Fruit fly (Drosophila melanogaster) whole organism, embryonic: Measurements from ENCODE around the gene heph.

Experiments
- Atf3 ChIP-seq: fragments of 200-800 bp; sonication (Bioruptor generic); optimal IDR thresholded peaks from 3 replicates; lab custom pipeline; 2016; ENCODE audit warnings: missing biosample characterization, missing genetic modification characterization
- CG11247 ChIP-seq: fragments of 200-800 bp; sonication (Bioruptor generic); IDR thresholded peaks from 2 replicates; pipeline ENCODE4 v1.3.6; 2022; ENCODE audit warnings: missing biosample characterization, missing genetic modification characterization
- CG12155 ChIP-seq: fragments of 200-800 bp; sonication (Bioruptor generic); optimal IDR thresholded peaks from 3 replicates; lab custom pipeline; 2016; ENCODE audit warnings: missing biosample characterization, missing genetic modification characterization
- CG12299 ChIP-seq: fragments of 200-800 bp; sonication (Bioruptor generic); optimal IDR thresholded peaks from 2 replicates; lab custom pipeline; 2018; ENCODE audit warnings: missing biosample characterization, mild to moderate bottlenecking, missing genetic modification characterization
- CG13123 ChIP-seq: fragments of 200-800 bp; sonication (Bioruptor generic); optimal IDR thresholded peaks from 2 replicates; lab custom pipeline; 2016; ENCODE audit warnings: missing biosample characterization, missing genetic modification characterization
- CG15479 ChIP-seq: fragments of 200-800 bp; sonication (Bioruptor generic); optimal IDR thresholded peaks from 3 replicates; lab custom pipeline; 2019; ENCODE audit warnings: missing biosample characterization, mild to moderate bottlenecking, missing genetic modification characterization, moderate library complexity
- CG2199 ChIP-seq: fragments of 200-800 bp; sonication (Bioruptor generic); IDR thresholded peaks from 3 replicates; pipeline ENCODE4 v1.3.6; 2022; ENCODE audit warnings: missing biosample characterization, missing genetic modification characterization
- CG3995 ChIP-seq: fragments of 200-800 bp; sonication (Bioruptor generic); optimal IDR thresholded peaks from 3 replicates; lab custom pipeline; 2016; ENCODE audit warnings: missing biosample characterization, missing genetic modification characterization
- CG4820 ChIP-seq: fragments of 200-800 bp; sonication (Bioruptor generic); optimal IDR thresholded peaks from 3 replicates; lab custom pipeline; 2016; ENCODE audit warnings: missing biosample characterization, missing genetic modification characterization
- CG5180 ChIP-seq: fragments of 200-800 bp; sonication (Bioruptor generic); optimal IDR thresholded peaks from 3 replicates; lab custom pipeline; 2017; ENCODE audit warnings: missing biosample characterization, missing genetic modification characterization, mild to moderate bottlenecking, moderate library complexity, missing genetic modification reagents
- CG8089 ChIP-seq: fragments of 200-800 bp; sonication (Bioruptor generic); optimal IDR thresholded peaks from 3 replicates; lab custom pipeline; 2016; ENCODE audit warnings: missing biosample characterization, missing genetic modification characterization
- CG8388 ChIP-seq: fragments of 200-800 bp; sonication (Bioruptor generic); optimal IDR thresholded peaks from 2 replicates; lab custom pipeline; 2019; ENCODE audit warnings: missing biosample characterization, mild to moderate bottlenecking, missing genetic modification characterization, moderate library complexity
- Chrac-16 ChIP-seq: fragments of 200-800 bp; sonication (Bioruptor generic); optimal IDR thresholded peaks from 3 replicates; lab custom pipeline; 2016; ENCODE audit warnings: missing biosample characterization, missing genetic modification characterization
- D ChIP-seq, 2 experiments: fragments of 200-800 bp in 1 of 2; fragments of >200 bp in 1 of 2; sonication (Bioruptor generic) in 1 of 2; optimal IDR thresholded peaks; 2 replicates in 1 of 2; 3 replicates in 1 of 2; lab custom pipeline; 2017; ENCODE audit warnings: mild to moderate bottlenecking in 1 of 2, missing biosample characterization in 1 of 2, missing genetic modification characterization in 1 of 2, missing genetic modification reagents in 1 of 2
- Ets65A ChIP-seq: fragments of 200-800 bp; sonication (Bioruptor generic); peaks from one replicate; lab custom pipeline; 2016; ENCODE audit warnings: missing biosample characterization, missing genetic modification characterization
- Fer2 ChIP-seq: fragments of 200-800 bp; sonication (Bioruptor generic); optimal IDR thresholded peaks from 2 replicates; lab custom pipeline; 2018; ENCODE audit warnings: missing biosample characterization, mild to moderate bottlenecking, missing genetic modification characterization, moderate library complexity
- Fer3 ChIP-seq: fragments of 200-800 bp; sonication (Bioruptor generic); optimal IDR thresholded peaks from 2 replicates; lab custom pipeline; 2018; ENCODE audit warnings: missing biosample characterization, mild to moderate bottlenecking, missing genetic modification characterization, moderate library complexity
- HLHmδ ChIP-seq: fragments of 200-800 bp; sonication (Bioruptor generic); optimal IDR thresholded peaks from 2 replicates; lab custom pipeline; 2018; ENCODE audit warnings: missing biosample characterization, mild to moderate bottlenecking, missing genetic modification characterization, moderate library complexity
- Hand ChIP-seq: fragments of 200-800 bp; sonication (Bioruptor generic); optimal IDR thresholded peaks from 2 replicates; lab custom pipeline; 2017; ENCODE audit warnings: mild to moderate bottlenecking, missing biosample characterization, missing genetic modification reagents, missing genetic modification characterization
- Kr ChIP-seq: fragments of 200-800 bp; sonication (Bioruptor generic); optimal IDR thresholded peaks from 2 replicates; lab custom pipeline; 2017; ENCODE audit warnings: missing biosample characterization, mild to moderate bottlenecking, missing genetic modification characterization
- Med ChIP-seq: fragments of 200-800 bp; sonication (Bioruptor generic); peaks from one replicate; lab custom pipeline; 2016; ENCODE audit warnings: missing biosample characterization, missing genetic modification characterization, mild to moderate bottlenecking, inconsistent platforms, moderate library complexity
- NK7.1 ChIP-seq: fragments of 200-800 bp; sonication (Bioruptor generic); optimal IDR thresholded peaks from 3 replicates; lab custom pipeline; 2016; ENCODE audit warnings: missing biosample characterization, missing genetic modification characterization
- Nf-YC ChIP-seq: fragments of 200-800 bp; optimal IDR thresholded peaks from 3 replicates; lab custom pipeline; 2019; ENCODE audit warnings: missing biosample characterization, mild to moderate bottlenecking, missing genetic modification characterization, moderate library complexity
- Six4 ChIP-seq: fragments of 200-800 bp; sonication (Bioruptor generic); optimal IDR thresholded peaks from 2 replicates; lab custom pipeline; 2016; ENCODE audit warnings: missing biosample characterization, missing genetic modification characterization
- Sox102F ChIP-seq: fragments of 200-800 bp; sonication (Bioruptor generic); optimal IDR thresholded peaks from 2 replicates; lab custom pipeline; 2018; ENCODE audit warnings: missing biosample characterization, mild to moderate bottlenecking, missing genetic modification characterization, moderate library complexity
- Usf ChIP-seq: fragments of 200-800 bp; sonication (Bioruptor generic); optimal IDR thresholded peaks from 2 replicates; lab custom pipeline; 2017; ENCODE audit warnings: missing genotype, missing biosample characterization, missing genetic modification characterization
- abd-A ChIP-seq: fragments of 200-800 bp; sonication (Bioruptor generic); optimal IDR thresholded peaks from 3 replicates; lab custom pipeline; 2019; ENCODE audit warnings: missing biosample characterization, mild to moderate bottlenecking, missing genetic modification characterization, moderate library complexity
- ac ChIP-seq: fragments of 200-800 bp; sonication (Bioruptor generic); optimal IDR thresholded peaks from 3 replicates; lab custom pipeline; 2017; ENCODE audit warnings: missing biosample characterization, mild to moderate bottlenecking, missing genetic modification characterization
- ase ChIP-seq: fragments of 200-800 bp; sonication (Bioruptor generic); IDR thresholded peaks from 3 replicates; pipeline ENCODE4 v1.3.6; 2022; ENCODE audit warnings: missing biosample characterization, missing genetic modification characterization
- bab2 ChIP-seq: fragments of 200-800 bp; sonication (Bioruptor generic); optimal IDR thresholded peaks from 2 replicates; lab custom pipeline; 2016; ENCODE audit warnings: missing biosample characterization, missing genetic modification characterization
- bigmax ChIP-seq: fragments of 200-800 bp; sonication (Bioruptor generic); optimal IDR thresholded peaks from 2 replicates; lab custom pipeline; 2018; ENCODE audit warnings: missing biosample characterization, mild to moderate bottlenecking, missing genetic modification characterization
- cad ChIP-seq: fragments of >200 bp; optimal IDR thresholded peaks from 2 replicates; lab custom pipeline; 2017; ENCODE audit warnings: missing biosample characterization, missing genetic modification characterization
- crol ChIP-seq: fragments of 200-800 bp; sonication (Bioruptor generic); IDR thresholded peaks from 2 replicates; pipeline ENCODE4 v1.3.6; 2022; ENCODE audit warnings: missing biosample characterization, missing genetic modification characterization
- danr ChIP-seq: fragments of 200-800 bp; sonication (Bioruptor generic); IDR thresholded peaks from 2 replicates; pipeline ENCODE4 v1.3.6; 2022; ENCODE audit warnings: missing biosample characterization, missing genetic modification characterization
- fd96Cb ChIP-seq: fragments of 200-800 bp; sonication (Bioruptor generic); optimal IDR thresholded peaks from 2 replicates; lab custom pipeline; 2018; ENCODE audit warnings: missing biosample characterization, mild to moderate bottlenecking, missing genetic modification characterization, moderate library complexity
- gcm2 ChIP-seq: fragments of 200-800 bp; sonication (Bioruptor generic); optimal IDR thresholded peaks from 2 replicates; lab custom pipeline; 2016; ENCODE audit warnings: missing biosample characterization, missing genetic modification characterization
- grn ChIP-seq: fragments of 200-800 bp; sonication (Bioruptor generic); optimal IDR thresholded peaks from 3 replicates; lab custom pipeline; 2017; ENCODE audit warnings: missing biosample characterization, missing genetic modification characterization
- gro ChIP-seq: fragments of 200-800 bp; sonication (Bioruptor generic); optimal IDR thresholded peaks from 2 replicates; lab custom pipeline; 2016; ENCODE audit warnings: missing biosample characterization, missing genetic modification characterization
- nerfin-1 ChIP-seq: fragments of 200-800 bp; sonication (Bioruptor generic); optimal IDR thresholded peaks from 3 replicates; lab custom pipeline; 2019; ENCODE audit warnings: missing biosample characterization, mild to moderate bottlenecking, missing genetic modification characterization, moderate library complexity
- org-1 ChIP-seq: fragments of 200-800 bp; sonication (Bioruptor generic); optimal IDR thresholded peaks from 2 replicates; lab custom pipeline; 2017; ENCODE audit warnings: missing biosample characterization, missing genetic modification characterization
- p53 ChIP-seq: fragments of 200-800 bp; sonication (Bioruptor generic); optimal IDR thresholded peaks from 2 replicates; lab custom pipeline; 2016; ENCODE audit warnings: missing biosample characterization, missing genetic modification characterization
- pros ChIP-seq: fragments of 200-800 bp; sonication (Bioruptor generic); optimal IDR thresholded peaks from 3 replicates; lab custom pipeline; 2019; ENCODE audit warnings: missing biosample characterization, mild to moderate bottlenecking, missing genetic modification characterization, moderate library complexity
- rib ChIP-seq: fragments of 200-800 bp; sonication (Bioruptor generic); IDR thresholded peaks from 2 replicates; pipeline ENCODE4 v1.3.6; 2022; ENCODE audit warnings: missing biosample characterization, missing genetic modification characterization
- scrt ChIP-seq: fragments of 200-800 bp; sonication (Bioruptor generic); optimal IDR thresholded peaks from 2 replicates; lab custom pipeline; 2018; ENCODE audit warnings: missing biosample characterization, mild to moderate bottlenecking, missing genetic modification characterization, moderate library complexity
- slp2 ChIP-seq: fragments of 200-800 bp; sonication (Bioruptor generic); optimal IDR thresholded peaks from 2 replicates; lab custom pipeline; 2016; ENCODE audit warnings: missing biosample characterization, missing genetic modification characterization
- tgo ChIP-seq: fragments of 200-800 bp; sonication (Bioruptor generic); IDR thresholded peaks from 3 replicates; pipeline ENCODE4 v1.3.6; 2022; ENCODE audit warnings: missing biosample characterization, missing genetic modification characterization
- trh ChIP-seq: fragments of 200-800 bp; sonication (Bioruptor generic); optimal IDR thresholded peaks from 2 replicates; lab custom pipeline; 2016; ENCODE audit warnings: missing biosample characterization, missing genetic modification characterization
- twi ChIP-seq: fragments of 200-800 bp; optimal IDR thresholded peaks from 2 replicates; lab custom pipeline; 2019; ENCODE audit warnings: missing biosample characterization, mild to moderate bottlenecking, missing genetic modification characterization, moderate library complexity
- usp ChIP-seq: fragments of >200 bp; optimal IDR thresholded peaks from 2 replicates; lab custom pipeline; 2017; ENCODE audit warnings: missing biosample characterization, missing genetic modification characterization
- zen ChIP-seq: fragments of 200-800 bp; sonication (Bioruptor generic); optimal IDR thresholded peaks from 3 replicates; lab custom pipeline; 2018; ENCODE audit warnings: missing biosample characterization, mild to moderate bottlenecking, missing genetic modification characterization, moderate library complexity

heph gene

DNA sequence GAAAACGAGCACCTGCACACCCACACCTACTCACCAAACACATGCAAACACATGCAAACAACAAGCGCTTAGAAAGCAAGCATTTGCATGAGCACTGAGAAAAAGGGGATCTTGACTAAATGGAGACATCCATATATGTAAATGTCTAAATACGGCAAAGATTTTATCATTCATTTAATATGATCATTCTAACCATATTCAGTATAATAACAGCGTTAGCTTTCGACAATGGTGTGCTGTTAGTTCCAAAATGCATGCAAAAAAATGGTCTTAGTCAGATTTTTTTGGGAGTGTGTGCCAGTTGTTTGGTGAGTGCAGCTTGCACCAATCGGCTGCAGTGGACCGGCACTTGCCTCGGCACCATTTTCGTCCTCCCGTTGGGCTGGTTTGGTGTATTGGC, 144.8 kb downstream of the heph start:
- no peak for TF ChIP-seq CG15479
- no peak for TF ChIP-seq crol
- TF ChIP-seq slp2 (GFP tag; lab: Kevin White, UChicago): no peak
- no peak for TF ChIP-seq Hand (GFP tag; lab: Kevin White, UChicago)
- TF ChIP-seq CG11247 (GFP tag; lab: Robert Waterston, UW): no peak
- TF ChIP-seq org-1: no peak
- TF ChIP-seq, all 482 proteins: peak for 0

DNA sequence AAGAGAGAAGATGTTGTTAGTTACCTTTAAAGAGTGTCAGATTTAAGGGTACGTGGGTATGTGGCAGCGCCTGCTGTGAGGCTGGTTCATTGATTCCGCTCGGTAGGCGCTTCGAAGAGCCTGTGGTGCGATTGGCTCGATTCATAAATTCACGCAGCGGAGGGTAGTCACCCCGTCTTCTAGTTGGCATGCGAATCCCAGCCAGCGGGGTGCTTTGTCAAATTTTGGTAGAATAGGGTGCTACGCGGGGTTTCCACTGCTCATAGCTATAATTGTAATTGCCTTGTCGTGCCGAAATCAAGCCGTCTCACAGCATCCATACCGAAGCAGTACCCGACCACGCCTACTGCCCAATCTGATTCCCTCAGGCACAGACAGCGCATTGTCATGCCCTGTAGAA, 163.1 kb downstream of the heph start:
- TF ChIP-seq fd96Cb (tag; lab: Kevin White, UChicago): no peak
- no peak for TF ChIP-seq bigmax
- no peak for TF ChIP-seq CG12155 (GFP tag; lab: Kevin White, UChicago)
- TF ChIP-seq ac: no peak
- TF ChIP-seq danr: no peak
- no peak for TF ChIP-seq Chrac-16 (GFP tag; lab: Kevin White, UChicago)
- TF ChIP-seq Usf (GFP tag; lab: Kevin White, UChicago): no peak
- no peak for TF ChIP-seq tgo (GFP tag; lab: Robert Waterston, UW)
- no peak for TF ChIP-seq CG3995 (GFP tag; lab: Kevin White, UChicago)
- TF ChIP-seq grn (GFP tag; lab: Kevin White, UChicago): no peak
- TF ChIP-seq zen: peak; percentile 95
- no peak for TF ChIP-seq Kr (GFP tag; lab: Kevin White, UChicago)
- no peak for TF ChIP-seq HLHmδ (GFP tag; lab: Kevin White, UChicago)
- TF ChIP-seq CG4820 (GFP tag; lab: Kevin White, UChicago): no peak
- TF ChIP-seq Fer3 (tag; lab: Kevin White, UChicago): no peak
- peak; percentile 4 for TF ChIP-seq twi (tag; lab: Kevin White, UChicago)
- TF ChIP-seq Fer2: no peak
- peak; percentile 47 for TF ChIP-seq pros (GFP tag; lab: Kevin White, UChicago)
- no peak for TF ChIP-seq Med (GFP tag; lab: Kevin White, UChicago)
- TF ChIP-seq NK7.1 (GFP tag; lab: Kevin White, UChicago): no peak
- no peak for TF ChIP-seq Six4 (GFP tag; lab: Kevin White, UChicago)
- no peak for TF ChIP-seq bab2 (GFP tag; lab: Kevin White, UChicago)
- TF ChIP-seq D (optimal IDR thresholded peaks at IDR 0.05; lab: Kevin White, UChicago): peak; percentile 30
- TF ChIP-seq D (GFP tag; optimal IDR thresholded peaks at IDR 0.05; lab: Kevin White, UChicago): no peak
- no peak for TF ChIP-seq trh
- TF ChIP-seq CG12299 (tag; lab: Kevin White, UChicago): no peak
- peak; percentile 81 for TF ChIP-seq Nf-YC (tag; lab: Kevin White, UChicago)
- TF ChIP-seq CG13123 (GFP tag; lab: Kevin White, UChicago): no peak
- TF ChIP-seq p53 (GFP tag; lab: Kevin White, UChicago): no peak
- 0 out of 3 replicates have a peak, but pooled peaks have one; percentile 14 for TF ChIP-seq CG2199 (GFP tag; lab: Robert Waterston, UW)
- TF ChIP-seq cad (GFP tag; lab: Kevin White, UChicago): peak; percentile 3
- TF ChIP-seq nerfin-1 (tag; lab: Kevin White, UChicago): peak; percentile 55
- TF ChIP-seq gcm2 (GFP tag; lab: Kevin White, UChicago): no peak

DNA sequence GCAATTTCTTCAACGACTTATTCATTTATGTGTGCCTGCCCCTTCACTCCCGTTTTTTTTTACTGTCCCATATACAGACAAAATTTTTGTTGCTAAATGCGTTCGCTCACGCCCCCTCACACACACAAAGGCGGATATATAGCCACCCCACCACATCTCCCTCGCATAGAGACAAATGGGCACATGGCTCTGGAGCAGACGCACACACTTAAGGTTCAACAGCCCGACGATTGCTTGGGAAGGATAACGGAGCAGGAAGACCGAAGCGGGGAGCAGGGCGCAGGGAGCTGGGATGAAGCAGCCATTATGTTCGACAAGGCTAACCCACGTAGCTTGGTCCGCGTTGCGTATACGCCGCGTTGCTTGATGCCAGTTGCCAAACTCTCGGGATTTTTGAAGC, 188.9 kb downstream of the heph start:
- TF ChIP-seq usp (no peak), Sox102F (no peak), scrt (peak; percentile 4), crol (peak; percentile 50), Med (GFP tag; lab: Kevin White, UChicago) (peak; percentile 78), Ets65A (GFP tag; lab: Kevin White, UChicago) (peak; percentile 88), CG8089 (GFP tag; lab: Kevin White, UChicago) (no peak), ase (GFP tag; lab: Robert Waterston, UW) (no peak), gro (GFP tag; lab: Kevin White, UChicago) (no peak), CG8388 (GFP tag; lab: Kevin White, UChicago) (no peak), CG5180 (GFP tag; lab: Kevin White, UChicago) (no peak), rib (GFP tag; lab: Robert Waterston, UW) (no peak), Atf3 (no peak), abd-A (tag; lab: Kevin White, UChicago) (peak; percentile 93)
